Worm (Caenorhabditis elegans) whole organism, young adult: Measurements from ENCODE around the gene smrc-1.

Experiments
- B0035.1 ChIP-seq: sonication (generic microtip); optimal IDR thresholded peaks from 2 replicates; lab custom pipeline; 2016; ENCODE audit warnings: missing genetic modification characterization, mild to moderate bottlenecking, missing compliant biosample characterization, missing genotype, missing genetic modification reagents
- B0336.3 ChIP-seq: fragments of 200-800 bp; sonication (Bioruptor generic); IDR thresholded peaks from 2 replicates; pipeline ENCODE4 v1.3.6; 2022; ENCODE audit warnings: missing genetic modification characterization, missing compliant biosample characterization
- D2030.7 ChIP-seq: fragments of 200-800 bp; sonication (Bioruptor generic); IDR thresholded peaks from 2 replicates; pipeline ENCODE4 v1.3.6; 2022; ENCODE audit warnings: missing genetic modification reagents, missing genetic modification characterization, missing compliant biosample characterization
- F10E7.11 ChIP-seq: sonication (generic microtip); optimal IDR thresholded peaks from 2 replicates; lab custom pipeline; 2017; ENCODE audit warnings: mild to moderate bottlenecking, missing genetic modification characterization, moderate library complexity, missing compliant biosample characterization
- F22D6.2 ChIP-seq: sonication (generic microtip); optimal IDR thresholded peaks from 2 replicates; lab custom pipeline; 2016; ENCODE audit warnings: mild to moderate bottlenecking, missing genetic modification characterization, missing compliant biosample characterization
- F33H1.4 ChIP-seq: fragments of 200-800 bp; sonication (Bioruptor generic); IDR thresholded peaks from 2 replicates; pipeline ENCODE4 v1.3.6; 2022; ENCODE audit warnings: missing genetic modification reagents, missing genetic modification characterization, missing compliant biosample characterization
- F37B4.10 ChIP-seq: fragments of 200-800 bp; sonication (Bioruptor generic); IDR thresholded peaks from 2 replicates; pipeline ENCODE4 v1.3.6; 2022; ENCODE audit warnings: missing genetic modification characterization, missing compliant biosample characterization
- F39B2.1 ChIP-seq: fragments of 200-800 bp; sonication (Bioruptor generic); IDR thresholded peaks from 2 replicates; pipeline ENCODE4 v1.3.6; 2022; ENCODE audit warnings: missing genetic modification reagents, missing genetic modification characterization, missing compliant biosample characterization
- F49E8.2 ChIP-seq: sonication (generic microtip); optimal IDR thresholded peaks from 3 replicates; lab custom pipeline; 2017; ENCODE audit warnings: missing genetic modification characterization, mild to moderate bottlenecking, missing compliant biosample characterization, antibody characterized with exemption, moderate library complexity; ENCODE audit not compliant: insufficient read depth
- F52B5.7 ChIP-seq: sonication (generic microtip); optimal IDR thresholded peaks from 2 replicates; lab custom pipeline; 2016; ENCODE audit warnings: mild to moderate bottlenecking, missing genetic modification characterization, missing compliant biosample characterization
- F57A8.1 ChIP-seq: fragments of 200-800 bp; sonication (Bioruptor generic); optimal IDR thresholded peaks from 2 replicates; lab custom pipeline; 2018; ENCODE audit warnings: mild to moderate bottlenecking, missing genetic modification characterization, moderate library complexity, missing compliant biosample characterization
- F57C9.4 ChIP-seq: sonication (generic microtip); optimal IDR thresholded peaks from 2 replicates; lab custom pipeline; 2017; ENCODE audit warnings: mild to moderate bottlenecking, missing genetic modification characterization, missing compliant biosample characterization
- K12H6.12 ChIP-seq: fragments of 200-800 bp; sonication (Bioruptor generic); optimal IDR thresholded peaks from 2 replicates; lab custom pipeline; 2018; ENCODE audit warnings: mild to moderate bottlenecking, missing genetic modification characterization, missing compliant biosample characterization
- Y53F4B.3 ChIP-seq: fragments of 200-800 bp; sonication (Bioruptor generic); IDR thresholded peaks from 2 replicates; pipeline ENCODE4 v1.3.6; 2022; ENCODE audit warnings: missing genetic modification reagents, missing genetic modification characterization, missing compliant biosample characterization
- Y67H2A.10 ChIP-seq: fragments of 200-800 bp; sonication (Bioruptor generic); conservative IDR thresholded peaks from 2 replicates; pipeline ENCODE4 v1.3.6; 2022; ENCODE audit warnings: missing genetic modification reagents, missing genetic modification characterization, missing compliant biosample characterization
- ZK185.1 ChIP-seq: sonication (generic microtip); optimal IDR thresholded peaks from 2 replicates; lab custom pipeline; 2016; ENCODE audit warnings: mild to moderate bottlenecking, missing genetic modification characterization, missing compliant biosample characterization; ENCODE audit not compliant: poor library complexity, severe bottlenecking
- bed-2 ChIP-seq: fragments of 200-800 bp; sonication (Bioruptor generic); IDR thresholded peaks from 2 replicates; pipeline ENCODE4 v1.3.6; 2022; ENCODE audit warnings: missing genetic modification reagents, missing genetic modification characterization, missing compliant biosample characterization
- ccch-3 ChIP-seq: fragments of 200-800 bp; sonication (Bioruptor generic); optimal IDR thresholded peaks from 2 replicates; lab custom pipeline; 2018; ENCODE audit warnings: mild to moderate bottlenecking, missing genetic modification characterization, missing compliant biosample characterization
- cebp-2 ChIP-seq: fragments of 200-800 bp; sonication (Bioruptor generic); IDR thresholded peaks from 2 replicates; pipeline ENCODE4 v1.3.6; 2022; ENCODE audit warnings: missing genetic modification characterization, missing compliant biosample characterization
- ceh-100 ChIP-seq: fragments of 200-800 bp; sonication (Bioruptor generic); IDR thresholded peaks from 2 replicates; pipeline ENCODE4 v1.3.6; 2022; ENCODE audit warnings: missing genetic modification reagents, missing genetic modification characterization, missing compliant biosample characterization
- ceh-40 ChIP-seq: fragments of 200-800 bp; sonication (Bioruptor generic); IDR thresholded peaks from 2 replicates; pipeline ENCODE4 v1.3.6; 2022; ENCODE audit warnings: missing genetic modification characterization, missing compliant biosample characterization
- ceh-79 ChIP-seq: sonication (generic microtip); optimal IDR thresholded peaks from 2 replicates; lab custom pipeline; 2017; ENCODE audit warnings: mild to moderate bottlenecking, missing genetic modification characterization, missing compliant biosample characterization
- chd-7 ChIP-seq: sonication (generic microtip); optimal IDR thresholded peaks from 2 replicates; lab custom pipeline; 2016; ENCODE audit warnings: mild to moderate bottlenecking, missing genetic modification characterization, moderate library complexity, missing compliant biosample characterization
- die-1 ChIP-seq: sonication (generic microtip); optimal IDR thresholded peaks from 2 replicates; lab custom pipeline; 2016; ENCODE audit warnings: missing genotype, mild to moderate bottlenecking, missing genetic modification characterization, missing compliant biosample characterization
- egl-44 ChIP-seq: fragments of 200-800 bp; sonication (Bioruptor generic); IDR thresholded peaks from 2 replicates; pipeline ENCODE4 v1.3.6; 2022; ENCODE audit warnings: missing genetic modification reagents, missing genetic modification characterization, missing compliant biosample characterization
- ekl-4 ChIP-seq: fragments of 200-800 bp; sonication (Bioruptor generic); IDR thresholded peaks from 2 replicates; pipeline ENCODE4 v1.3.6; 2022; ENCODE audit warnings: missing genetic modification reagents, missing genetic modification characterization, missing compliant biosample characterization
- hmg-20 ChIP-seq: fragments of 200-800 bp; sonication (Bioruptor generic); IDR thresholded peaks from 2 replicates; pipeline ENCODE4 v1.3.6; 2022; ENCODE audit warnings: missing genetic modification reagents, missing genetic modification characterization, missing compliant biosample characterization
- hrde-1 ChIP-seq: sonication (generic microtip); optimal IDR thresholded peaks from 2 replicates; lab custom pipeline; 2016; ENCODE audit warnings: missing genetic modification characterization, mild to moderate bottlenecking, missing compliant biosample characterization, moderate library complexity, missing genotype, missing genetic modification reagents, borderline replicate concordance
- lin-35 ChIP-seq, 3 experiments: fragments of 150-350 bp in 2 of 3; sonication (generic microtip) in 1 of 3; optimal IDR thresholded peaks; 2 replicates each; lab custom pipeline; 2014 to 2018; ENCODE audit warnings: missing biosample characterization in 3 of 3, missing genetic modification characterization in 3 of 3, missing genetic modification reagents in 3 of 3
- lin-40 ChIP-seq: sonication (generic microtip); optimal IDR thresholded peaks from 2 replicates; lab custom pipeline; 2016; ENCODE audit warnings: missing genetic modification characterization, mild to moderate bottlenecking, missing compliant biosample characterization, missing genotype, missing genetic modification reagents
- madf-3 ChIP-seq: fragments of 200-800 bp; sonication (Bioruptor generic); IDR thresholded peaks from 2 replicates; pipeline ENCODE4 v1.3.6; 2022; ENCODE audit warnings: missing genetic modification reagents, missing genetic modification characterization, missing compliant biosample characterization
- madf-6 ChIP-seq: fragments of 200-800 bp; sonication (Bioruptor generic); IDR thresholded peaks from 2 replicates; pipeline ENCODE4 v1.3.6; 2022; ENCODE audit warnings: missing genetic modification reagents, missing genetic modification characterization, missing compliant biosample characterization
- madf-8 ChIP-seq: fragments of 200-800 bp; sonication (Bioruptor generic); conservative IDR thresholded peaks from 2 replicates; pipeline ENCODE4 v1.3.6; 2022; ENCODE audit warnings: missing genetic modification reagents, missing genetic modification characterization, missing compliant biosample characterization
- mes-4 ChIP-seq: sonication (generic microtip); optimal IDR thresholded peaks from 2 replicates; lab custom pipeline; 2016; ENCODE audit warnings: missing genotype, missing genetic modification characterization, missing compliant biosample characterization
- mxl-1 ChIP-seq: sonication (generic microtip); optimal IDR thresholded peaks from 2 replicates; lab custom pipeline; 2016; ENCODE audit warnings: missing genetic modification characterization, missing compliant biosample characterization
- nfya-1 ChIP-seq: sonication (generic microtip); optimal IDR thresholded peaks from 2 replicates; lab custom pipeline; 2017; ENCODE audit warnings: antibody characterized with exemption, missing compliant biosample characterization, missing genetic modification characterization, borderline replicate concordance; ENCODE audit not compliant: insufficient read depth
- nhr-179 ChIP-seq: sonication (generic microtip); optimal IDR thresholded peaks from 2 replicates; lab custom pipeline; 2016; ENCODE audit warnings: mild to moderate bottlenecking, missing genetic modification characterization, missing compliant biosample characterization
- nhr-27 ChIP-seq: fragments of 200-800 bp; sonication (Bioruptor generic); optimal IDR thresholded peaks from 2 replicates; lab custom pipeline; 2018; ENCODE audit warnings: mild to moderate bottlenecking, missing genetic modification characterization, moderate library complexity, missing compliant biosample characterization
- pbrm-1 ChIP-seq: fragments of 200-800 bp; sonication (Bioruptor generic); IDR thresholded peaks from 2 replicates; pipeline ENCODE4 v1.3.6; 2022; ENCODE audit warnings: missing genetic modification reagents, missing genetic modification characterization, missing compliant biosample characterization
- pha-4 ChIP-seq: fragments of 150-350 bp; sonication (generic microtip); optimal IDR thresholded peaks from 2 replicates; lab custom pipeline; 2014; ENCODE audit warnings: missing biosample characterization, missing genetic modification reagents, missing genetic modification characterization
- snpc-1.1 ChIP-seq: sonication (generic microtip); optimal IDR thresholded peaks from 2 replicates; lab custom pipeline; 2017; ENCODE audit warnings: missing genetic modification characterization, mild to moderate bottlenecking, missing compliant biosample characterization, antibody characterized with exemption, moderate library complexity, missing genotype, missing genetic modification reagents; ENCODE audit not compliant: insufficient read depth
- snpc-3.4 ChIP-seq: sonication (generic microtip); optimal IDR thresholded peaks from 2 replicates; lab custom pipeline; 2017; ENCODE audit warnings: missing genetic modification characterization, mild to moderate bottlenecking, missing compliant biosample characterization, antibody characterized with exemption, moderate library complexity, missing genotype, missing genetic modification reagents
- snpc-4 ChIP-seq, 5 experiments: fragments of 150-350 bp in 1 of 5; sonication (generic microtip) in 4 of 5; optimal IDR thresholded peaks; 2 replicates each; lab custom pipeline; 2014 to 2018; ENCODE audit warnings: missing genetic modification characterization in 5 of 5, missing biosample characterization in 3 of 5, antibody characterized with exemption in 2 of 5, mild to moderate bottlenecking in 2 of 5, missing compliant biosample characterization in 2 of 5, missing genotype in 2 of 5, moderate library complexity in 2 of 5, missing genetic modification reagents in 1 of 5
- tbp1 ChIP-seq: fragments of 200-800 bp; sonication (Bioruptor generic); optimal IDR thresholded peaks from 2 replicates; lab custom pipeline; 2018; ENCODE audit warnings: mild to moderate bottlenecking, missing genetic modification characterization, missing compliant biosample characterization
- zfh-2 ChIP-seq: fragments of 200-800 bp; sonication (Bioruptor generic); conservative IDR thresholded peaks from 2 replicates; pipeline ENCODE4 v1.3.6; 2022; ENCODE audit warnings: missing genetic modification reagents, missing genetic modification characterization, missing compliant biosample characterization
- ztf-22 ChIP-seq: fragments of 200-800 bp; sonication (Bioruptor generic); optimal IDR thresholded peaks from 2 replicates; lab custom pipeline; 2018; ENCODE audit warnings: mild to moderate bottlenecking, missing genetic modification characterization, moderate library complexity, missing compliant biosample characterization
- ztf-26 ChIP-seq: sonication (generic microtip); optimal IDR thresholded peaks from 2 replicates; lab custom pipeline; 2017; ENCODE audit warnings: missing genetic modification characterization, missing compliant biosample characterization
- ztf-6 ChIP-seq: fragments of 200-800 bp; sonication (Bioruptor generic); IDR thresholded peaks from 2 replicates; pipeline ENCODE4 v1.3.6; 2022; ENCODE audit warnings: missing genetic modification reagents, missing genetic modification characterization, missing compliant biosample characterization

Gene smrc-1

ce11 chrIII:6420995-6421404 lies 30.3 kb downstream of the smrc-1 start (continued):
- TF ChIP-seq F57C9.4 (tag; lab: Kevin White, UChicago) = no peak
- no peak for TF ChIP-seq F52B5.7
- no peak for TF ChIP-seq ceh-79
- no peak for TF ChIP-seq ztf-6
- TF ChIP-seq D2030.7 = no peak
- no peak for TF ChIP-seq nhr-27 (tag; lab: Kevin White, UChicago)
- TF ChIP-seq chd-7 = peak; percentile 86
- peak in 1 of 3 experiments; percentile 23 for TF ChIP-seq lin-35 (GFP tag; optimal IDR thresholded peaks at IDR 0.05; lab: Kevin White, UChicago)
- TF ChIP-seq madf-6 (GFP tag; lab: Robert Waterston, UW) = peak; percentile 50; the same call in 1 of the 2 replicates
- TF ChIP-seq mes-4 = no peak
- peak; percentile 88 for TF ChIP-seq ztf-26 (tag; lab: Kevin White, UChicago)
- no peak for TF ChIP-seq F37B4.10 (GFP tag; lab: Robert Waterston, UW)
- TF ChIP-seq K12H6.12 (tag; lab: Kevin White, UChicago) = peak; percentile 68
- peak; percentile 88 for TF ChIP-seq B0336.3
- TF ChIP-seq snpc-1.1 (tag; lab: Kevin White, UChicago) = no peak
- TF ChIP-seq mxl-1 (tag; lab: Kevin White, UChicago) = no peak
- no peak for TF ChIP-seq bed-2 (GFP tag; lab: Robert Waterston, UW)
- peak; percentile 78 for TF ChIP-seq F22D6.2
- TF ChIP-seq nfya-1 (tag; lab: Kevin White, UChicago) = no peak
- no peak for TF ChIP-seq hrde-1 (tag; lab: Kevin White, UChicago)
- peak; percentile 80 for TF ChIP-seq pbrm-1 (GFP tag; lab: Robert Waterston, UW)
- TF ChIP-seq F39B2.1 (GFP tag; lab: Robert Waterston, UW) = no peak
- no peak for TF ChIP-seq F33H1.4
- no peak for TF ChIP-seq ccch-3 (GFP tag; lab: Kevin White, UChicago)
- no peak for TF ChIP-seq pha-4 (tag; lab: Kevin White, UChicago)
- no peak for TF ChIP-seq nhr-179 (tag; lab: Kevin White, UChicago)
- TF ChIP-seq tbp1 = peak; percentile 63
- peak; percentile 97 for TF ChIP-seq zfh-2 (GFP tag; lab: Robert Waterston, UW)
- no peak for TF ChIP-seq F49E8.2 (tag; lab: Kevin White, UChicago)
- TF ChIP-seq ztf-22 (GFP tag; lab: Kevin White, UChicago) = peak; percentile 60
- no peak for TF ChIP-seq snpc-4 (GFP tag; optimal IDR thresholded peaks at IDR 0.05; lab: Kevin White, UChicago)
- peak in 2 of 4 experiments; percentile 56 to 60 for TF ChIP-seq snpc-4 (tag; optimal IDR thresholded peaks at IDR 0.05; lab: Kevin White, UChicago)
- peak; percentile 24; the same call in 1 of the 2 replicates for TF ChIP-seq hmg-20
- no peak for TF ChIP-seq ceh-40 (GFP tag; lab: Robert Waterston, UW)
- peak; percentile 91 for TF ChIP-seq egl-44 (GFP tag; lab: Robert Waterston, UW)
- no peak for TF ChIP-seq F57A8.1 (GFP tag; lab: Kevin White, UChicago)
- no peak for TF ChIP-seq F10E7.11
- TF ChIP-seq die-1 (tag; lab: Kevin White, UChicago) = no peak
- peak; percentile 92 for TF ChIP-seq ekl-4 (GFP tag; lab: Robert Waterston, UW)
- peak; percentile 69 for TF ChIP-seq ZK185.1 (tag; lab: Kevin White, UChicago)
- no peak for TF ChIP-seq madf-8
- no peak for TF ChIP-seq Y53F4B.3
- peak; percentile 51 for TF ChIP-seq ceh-100
- no peak for TF ChIP-seq Y67H2A.10 (GFP tag; lab: Robert Waterston, UW)
- 0 out of 2 replicates have a peak, but pooled peaks have one; percentile 55 for TF ChIP-seq madf-3 (GFP tag; lab: Robert Waterston, UW)
- TF ChIP-seq cebp-2 = no peak
- TF ChIP-seq snpc-3.4 (tag; lab: Kevin White, UChicago) = no peak
- no peak for TF ChIP-seq B0035.1 (tag; lab: Kevin White, UChicago)
- peak; percentile 90 for TF ChIP-seq lin-40
